Worm (Caenorhabditis elegans): ENCODE results near the gene C15C8.7.

- TF ChIP-seq mdl-1 (tag; optimal IDR thresholded peaks at IDR 0.05) = no peak
- TF ChIP-seq unc-62 (GFP tag; optimal IDR thresholded peaks at IDR 0.05) = no peak
- no peak for TF ChIP-seq nhr-237 (tag; optimal IDR thresholded peaks at IDR 0.05)
- no peak for TF ChIP-seq ztf-4 (tag; optimal IDR thresholded peaks at IDR 0.05)
- TF ChIP-seq nhr-129 (tag; optimal IDR thresholded peaks at IDR 0.05) = no peak
- TF ChIP-seq zag-1 (tag; optimal IDR thresholded peaks at IDR 0.05) = no peak
- TF ChIP-seq ZK546.5 (tag; optimal IDR thresholded peaks at IDR 0.05) = no peak
- no peak for TF ChIP-seq unc-39 (tag; optimal IDR thresholded peaks at IDR 0.05)
- TF ChIP-seq ceh-82 (tag; optimal IDR thresholded peaks at IDR 0.05) = no peak
- TF ChIP-seq nhr-77 (tag; optimal IDR thresholded peaks at IDR 0.05) = no peak
- TF ChIP-seq egl-27 (tag; optimal IDR thresholded peaks at IDR 0.05) = no peak
These were observed 19.0 kb downstream of the C15C8.7 start, which contains the start of gene R11D1.12 for ce11 chrV:12725893-12726292.

Data from whole organism, L2 larva.